Worm (Caenorhabditis elegans): ENCODE data around the gene Y75B12B.3.

DNA sequence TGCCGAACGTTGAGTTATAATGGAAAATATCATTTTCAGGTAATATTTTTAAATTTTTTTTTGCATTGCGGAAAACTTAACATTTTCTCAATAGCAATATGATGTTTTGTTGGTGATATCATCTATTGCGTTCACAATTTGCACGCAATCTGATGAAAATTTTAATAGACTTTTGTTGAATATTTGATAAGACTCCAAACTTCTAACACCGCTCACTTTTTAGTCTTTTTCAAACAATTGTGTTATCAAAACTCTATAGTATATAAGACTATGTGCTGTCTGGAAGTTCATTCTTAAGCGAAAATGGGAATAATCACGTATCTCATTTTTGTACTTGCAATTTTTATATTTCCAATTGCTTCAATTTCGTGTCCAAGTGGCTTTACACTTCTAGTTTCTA is 10.6 kb downstream of the Y75B12B.3 start, which contains the start of gene clec-47:
- no peak for TF ChIP-seq pbrm-1 (GFP tag; IDR thresholded peaks at IDR 0.05)
- TF ChIP-seq ets-4 (GFP tag; optimal IDR thresholded peaks at IDR 0.05), result no peak
- TF ChIP-seq hlh-26 (GFP tag; conservative IDR thresholded peaks at IDR 0.05), result no peak
- TF ChIP-seq mel-28 (tag; optimal IDR thresholded peaks at IDR 0.05; ENCODE audit: borderline replicate concordance), result no peak
- TF ChIP-seq Y53G8AR.9 (GFP tag; conservative IDR thresholded peaks at IDR 0.05), result no peak
- TF ChIP-seq unc-62 (GFP tag; optimal IDR thresholded peaks at IDR 0.05), result no peak
- no peak for TF ChIP-seq him-1 (tag; optimal IDR thresholded peaks at IDR 0.05)
- TF ChIP-seq F55B11.4 (tag; optimal IDR thresholded peaks at IDR 0.05; ENCODE audit: borderline replicate concordance, insufficient read depth), result no peak
- no peak for TF ChIP-seq F37B4.10 (GFP tag; IDR thresholded peaks at IDR 0.05)
- no peak for TF ChIP-seq bed-2 (GFP tag; IDR thresholded peaks at IDR 0.05)
- no peak for TF ChIP-seq dpff-1 (tag; optimal IDR thresholded peaks at IDR 0.05)
- TF ChIP-seq ama-1 (optimal IDR thresholded peaks at IDR 0.05), result no peak
- no peak for TF ChIP-seq ama-1 (GFP tag; optimal IDR thresholded peaks at IDR 0.05)
